Fruit fly (Drosophila melanogaster) whole organism: ENCODE measurements around the gene Traf4.

Experiments used
- CG8478 ChIP-seq: fragments of >200 bp; optimal IDR thresholded peaks from 2 replicates; lab custom pipeline; 2018; ENCODE audit warnings: inconsistent platforms
- EcR ChIP-seq, 2 experiments: fragments of >200 bp; optimal IDR thresholded peaks; 2 replicates each; lab custom pipeline; 2017; ENCODE audit warnings: missing biosample characterization in 2 of 2, missing genetic modification characterization in 2 of 2, missing genetic modification reagents in 2 of 2
- usp ChIP-seq: fragments of >200 bp; optimal IDR thresholded peaks from 2 replicates; lab custom pipeline; 2017; ENCODE audit warnings: missing biosample characterization, missing genetic modification characterization, mixed read lengths

DNA sequence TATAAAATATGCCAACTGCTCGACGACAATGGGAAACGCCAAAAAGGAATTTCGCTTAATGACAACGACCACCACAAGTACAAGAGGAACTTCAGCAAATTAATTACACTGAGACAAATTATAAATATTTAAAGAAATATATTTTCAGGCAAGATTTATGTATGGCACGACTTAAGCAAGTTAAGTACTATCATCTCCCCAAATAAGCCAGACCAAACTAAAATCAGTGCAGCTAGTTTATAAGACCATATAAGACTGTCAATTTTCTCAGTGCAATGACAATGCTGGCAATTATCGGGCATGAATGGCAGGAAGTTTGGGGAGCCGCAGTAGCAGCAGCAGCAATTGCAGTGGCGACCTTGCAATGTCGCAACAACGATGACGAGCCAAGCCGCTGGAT is 13.2 kb upstream of the Traf4 start:
- TF ChIP-seq CG8478 (no peak), EcR (GFP tag; optimal IDR thresholded peaks at IDR 0.05; lab: Kevin White, UChicago) (no peak), usp (no peak)
